Worm (Caenorhabditis elegans) whole organism, young adult: ENCODE data around the gene srh-218.

Experiments used
- C17E4.6 ChIP-seq: fragments of 200-800 bp; sonication (Bioruptor generic); IDR thresholded peaks from 2 replicates; pipeline ENCODE4 v1.3.6; 2022; ENCODE audit warnings: missing genetic modification reagents, missing genetic modification characterization, missing compliant biosample characterization
- F22D6.2 ChIP-seq: sonication (generic microtip); optimal IDR thresholded peaks from 2 replicates; lab custom pipeline; 2016; ENCODE audit warnings: mild to moderate bottlenecking, missing genetic modification characterization, missing compliant biosample characterization
- T07F8.4 ChIP-seq: sonication (generic microtip); optimal IDR thresholded peaks from 2 replicates; lab custom pipeline; 2016; ENCODE audit warnings: mild to moderate bottlenecking, missing genetic modification characterization, moderate library complexity, missing compliant biosample characterization
- aptf-3 ChIP-seq: fragments of 200-800 bp; sonication (Bioruptor generic); IDR thresholded peaks from 2 replicates; pipeline ENCODE4 v1.3.6; 2022; ENCODE audit warnings: missing genetic modification characterization, missing compliant biosample characterization
- dpl-1 ChIP-seq: fragments of 150-350 bp; optimal IDR thresholded peaks from 2 replicates; lab custom pipeline; 2014; ENCODE audit warnings: missing biosample characterization, missing genetic modification reagents, missing genetic modification characterization
- ets-4 ChIP-seq: fragments of 200-800 bp; sonication (Bioruptor generic); optimal IDR thresholded peaks from 2 replicates; lab custom pipeline; 2018; ENCODE audit warnings: mild to moderate bottlenecking, missing genetic modification characterization, missing compliant biosample characterization
- lag-1 ChIP-seq: fragments of 200-800 bp; sonication (Bioruptor generic); IDR thresholded peaks from 2 replicates; pipeline ENCODE4 v1.3.6; 2022; ENCODE audit warnings: missing genetic modification reagents, missing genetic modification characterization, missing compliant biosample characterization
- madf-10 ChIP-seq: sonication (generic microtip); optimal IDR thresholded peaks from 2 replicates; lab custom pipeline; 2016; ENCODE audit warnings: mild to moderate bottlenecking, missing genetic modification characterization, missing compliant biosample characterization
- sea-2 ChIP-seq: fragments of 200-800 bp; sonication (Bioruptor generic); IDR thresholded peaks from 2 replicates; pipeline ENCODE4 v1.3.6; 2022; ENCODE audit warnings: missing genetic modification characterization, missing compliant biosample characterization
- snpc-4 ChIP-seq, 5 experiments: fragments of 150-350 bp in 1 of 5; sonication (generic microtip) in 4 of 5; optimal IDR thresholded peaks; 2 replicates each; lab custom pipeline; 2014 to 2018; ENCODE audit warnings: missing genetic modification characterization in 5 of 5, missing biosample characterization in 3 of 5, antibody characterized with exemption in 2 of 5, mild to moderate bottlenecking in 2 of 5, missing compliant biosample characterization in 2 of 5, missing genotype in 2 of 5, moderate library complexity in 2 of 5, missing genetic modification reagents in 1 of 5
- unc-62 ChIP-seq: fragments of 150-350 bp; optimal IDR thresholded peaks from 2 replicates; lab custom pipeline; 2014; ENCODE audit warnings: missing biosample characterization, missing genetic modification reagents, missing genetic modification characterization
- xnd-1 ChIP-seq: sonication (generic microtip); optimal IDR thresholded peaks from 2 replicates; lab custom pipeline; 2016; ENCODE audit warnings: missing genotype, missing genetic modification reagents, missing genetic modification characterization, missing compliant biosample characterization

DNA sequence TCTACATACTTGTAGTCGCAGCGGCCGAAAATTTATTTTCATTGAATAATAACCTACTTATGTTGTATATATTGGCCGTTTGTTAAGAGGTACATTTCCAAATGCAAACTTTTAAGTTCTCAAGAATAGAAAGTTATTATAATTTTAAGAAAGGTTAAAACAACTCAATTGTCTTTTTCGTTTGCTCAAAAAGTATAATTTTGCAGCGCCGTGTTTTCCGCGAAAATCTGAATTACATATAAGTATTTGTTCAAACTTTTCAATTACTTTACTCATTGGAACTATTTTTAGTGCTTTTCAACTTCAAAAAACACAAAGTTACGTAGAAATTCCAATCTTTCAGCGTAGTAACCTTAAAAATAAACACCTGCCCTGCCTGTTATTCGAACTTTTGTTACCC, 48.3 kb upstream of the srh-218 start, which contains the start of gene srh-239:
- TF ChIP-seq T07F8.4 (no peak), ets-4 (GFP tag; lab: Kevin White, UChicago) (no peak), dpl-1 (GFP tag; lab: Kevin White, UChicago) (no peak), lag-1 (GFP tag; lab: Robert Waterston, UW) (no peak), snpc-4 (GFP tag; optimal IDR thresholded peaks at IDR 0.05; lab: Kevin White, UChicago) (no peak), snpc-4 (tag; optimal IDR thresholded peaks at IDR 0.05; lab: Kevin White, UChicago) (no peak), madf-10 (tag; lab: Kevin White, UChicago) (no peak), sea-2 (GFP tag; lab: Robert Waterston, UW) (no peak), C17E4.6 (GFP tag; lab: Robert Waterston, UW) (no peak), aptf-3 (GFP tag; lab: Robert Waterston, UW) (no peak), F22D6.2 (tag; lab: Kevin White, UChicago) (no peak), unc-62 (GFP tag; lab: Kevin White, UChicago) (no peak), xnd-1 (tag; lab: Kevin White, UChicago) (no peak)
